Fruit fly (Drosophila melanogaster): ENCODE measurements around the gene CG9265.

- TF ChIP-seq Hr39 (GFP tag; optimal IDR thresholded peaks at IDR 0.05) = no peak
- TF ChIP-seq Sox15 (GFP tag; optimal IDR thresholded peaks at IDR 0.05) = no peak
- no peak for TF ChIP-seq CG8319 (GFP tag; optimal IDR thresholded peaks at IDR 0.05)
- TF ChIP-seq Hr38 (GFP tag; optimal IDR thresholded peaks at IDR 0.05) = no peak
Measured at dm6 chr2L:21015505-21015904, 55.8 kb downstream of the CG9265 start.
